Worm (Caenorhabditis elegans) whole organism, L1 larva: ENCODE data around the gene col-168.

Experiments used
- C34B4.2 ChIP-seq: sonication (generic microtip); optimal IDR thresholded peaks from 2 replicates; lab custom pipeline; 2017; ENCODE audit warnings: mild to moderate bottlenecking, missing genetic modification characterization, missing compliant biosample characterization
- aly-2 ChIP-seq: fragments of 150-350 bp; optimal IDR thresholded peaks from 2 replicates; lab custom pipeline; 2014; ENCODE audit warnings: missing biosample characterization, missing genetic modification characterization
- blmp-1 ChIP-seq: fragments of 150-350 bp; optimal IDR thresholded peaks from 2 replicates; lab custom pipeline; 2014; ENCODE audit warnings: missing biosample characterization, missing genetic modification characterization
- ceh-63 ChIP-seq: fragments of 200-800 bp; sonication (Bioruptor generic); optimal IDR thresholded peaks from 2 replicates; lab custom pipeline; 2018; ENCODE audit warnings: mild to moderate bottlenecking, missing genetic modification characterization, missing compliant biosample characterization
- ceh-8 ChIP-seq: fragments of 200-800 bp; sonication (Bioruptor generic); optimal IDR thresholded peaks from 2 replicates; lab custom pipeline; 2018; ENCODE audit warnings: mild to moderate bottlenecking, missing genetic modification characterization, moderate library complexity, missing compliant biosample characterization
- ceh-90 ChIP-seq: sonication (generic microtip); optimal IDR thresholded peaks from 2 replicates; lab custom pipeline; 2016; ENCODE audit warnings: missing genetic modification characterization, missing compliant biosample characterization
- dpl-1 ChIP-seq, 3 experiments: fragments of 150-350 bp in 2 of 3; sonication (generic microtip) in 1 of 3; optimal IDR thresholded peaks; 2 replicates each; lab custom pipeline; 2014 to 2017; ENCODE audit warnings: missing biosample characterization in 3 of 3, missing genetic modification characterization in 3 of 3, missing genetic modification reagents in 3 of 3
- dsc-1 ChIP-seq: sonication (generic microtip); optimal IDR thresholded peaks from 2 replicates; lab custom pipeline; 2016; ENCODE audit warnings: mild to moderate bottlenecking, missing genetic modification characterization, missing compliant biosample characterization
- efl-1 ChIP-seq, 4 experiments: fragments of 150-350 bp; optimal IDR thresholded peaks in 3 of 4; peaks in 1 of 4; 1 replicate in 1 of 4; 2 replicates in 3 of 4; lab custom pipeline; 2014; ENCODE audit warnings: missing biosample characterization in 2 of 4, missing genetic modification characterization in 2 of 4, missing genetic modification reagents in 2 of 4
- efl-3 ChIP-seq: fragments of 200-800 bp; sonication (Bioruptor generic); optimal IDR thresholded peaks from 2 replicates; lab custom pipeline; 2018; ENCODE audit warnings: mild to moderate bottlenecking, missing genetic modification characterization, missing compliant biosample characterization
- fkh-10 ChIP-seq: sonication (generic microtip); optimal IDR thresholded peaks from 2 replicates; lab custom pipeline; 2017; ENCODE audit warnings: missing biosample characterization, missing genetic modification reagents, missing genetic modification characterization
- fkh-4 ChIP-seq: sonication (generic microtip); optimal IDR thresholded peaks from 2 replicates; lab custom pipeline; 2016; ENCODE audit warnings: missing compliant biosample characterization, missing genetic modification characterization, borderline replicate concordance
- fos-1 ChIP-seq: fragments of 150-350 bp; optimal IDR thresholded peaks from 2 replicates; lab custom pipeline; 2014; ENCODE audit warnings: missing biosample characterization, missing genetic modification characterization
- hlh-4 ChIP-seq: sonication (generic microtip); optimal IDR thresholded peaks from 2 replicates; lab custom pipeline; 2016; ENCODE audit warnings: mild to moderate bottlenecking, missing genetic modification characterization, missing compliant biosample characterization
- hpl-2 ChIP-seq: fragments of 150-350 bp; optimal IDR thresholded peaks from 2 replicates; lab custom pipeline; 2014; ENCODE audit warnings: missing biosample characterization, missing genetic modification reagents, missing genetic modification characterization
- jun-1 ChIP-seq: fragments of 150-350 bp; optimal IDR thresholded peaks from 2 replicates; lab custom pipeline; 2014; ENCODE audit warnings: missing biosample characterization, missing genetic modification reagents, missing genetic modification characterization
- lin-14 ChIP-seq: fragments of 200-800 bp; sonication (Bioruptor generic); optimal IDR thresholded peaks from 2 replicates; lab custom pipeline; 2018; ENCODE audit warnings: mild to moderate bottlenecking, missing genetic modification characterization, moderate library complexity, missing compliant biosample characterization
- lin-39 ChIP-seq: fragments of 150-350 bp; optimal IDR thresholded peaks from 2 replicates; lab custom pipeline; 2014; ENCODE audit warnings: missing biosample characterization, missing genetic modification reagents, missing genetic modification characterization
- lsy-2 ChIP-seq, 2 experiments: fragments of 150-350 bp; optimal IDR thresholded peaks; 2 replicates each; lab custom pipeline; 2014; ENCODE audit warnings: missing biosample characterization in 2 of 2, missing genetic modification characterization in 2 of 2
- mdl-1 ChIP-seq, 2 experiments: fragments of 150-350 bp; optimal IDR thresholded peaks; 2 replicates each; lab custom pipeline; 2014 to 2017; ENCODE audit warnings: missing biosample characterization in 2 of 2, missing genetic modification characterization in 2 of 2, inconsistent platforms in 1 of 2
- mef-2 ChIP-seq: fragments of 150-350 bp; optimal IDR thresholded peaks from 2 replicates; lab custom pipeline; 2014; ENCODE audit warnings: missing biosample characterization, missing genetic modification characterization
- mep-1 ChIP-seq: fragments of 150-350 bp; optimal IDR thresholded peaks from 2 replicates; lab custom pipeline; 2014; ENCODE audit warnings: missing biosample characterization, missing genetic modification characterization
- nhr-11 ChIP-seq: fragments of 150-350 bp; optimal IDR thresholded peaks from 2 replicates; lab custom pipeline; 2014; ENCODE audit warnings: missing biosample characterization, missing genetic modification characterization
- nhr-237 ChIP-seq: fragments of 150-350 bp; optimal IDR thresholded peaks from 2 replicates; lab custom pipeline; 2014; ENCODE audit warnings: missing biosample characterization, missing genetic modification characterization
- nhr-47 ChIP-seq: sonication (generic microtip); optimal IDR thresholded peaks from 2 replicates; lab custom pipeline; 2016; ENCODE audit warnings: mild to moderate bottlenecking, missing genetic modification characterization, moderate library complexity, missing compliant biosample characterization
- nhr-76 ChIP-seq: sonication (generic microtip); optimal IDR thresholded peaks from 2 replicates; lab custom pipeline; 2017; ENCODE audit warnings: missing biosample characterization, missing genetic modification characterization
- nhr-77 ChIP-seq: fragments of 150-350 bp; optimal IDR thresholded peaks from 2 replicates; lab custom pipeline; 2014; ENCODE audit warnings: missing biosample characterization, missing genetic modification characterization
- nhr-84 ChIP-seq: sonication (generic microtip); optimal IDR thresholded peaks from 2 replicates; lab custom pipeline; 2017; ENCODE audit warnings: missing biosample characterization, missing genetic modification characterization
- nhr-85 ChIP-seq: sonication (generic microtip); peaks from one replicate; lab custom pipeline; 2016; ENCODE audit warnings: missing genetic modification characterization, inconsistent platforms, missing compliant biosample characterization
- nhr-90 ChIP-seq: sonication (generic microtip); optimal IDR thresholded peaks from 2 replicates; lab custom pipeline; 2016; ENCODE audit warnings: mild to moderate bottlenecking, missing genetic modification characterization, missing compliant biosample characterization; ENCODE audit not compliant: poor library complexity
- pax-3 ChIP-seq: fragments of 200-800 bp; sonication (Bioruptor generic); optimal IDR thresholded peaks from 2 replicates; lab custom pipeline; 2018; ENCODE audit warnings: mild to moderate bottlenecking, missing genetic modification characterization, moderate library complexity, missing compliant biosample characterization
- snpc-4 ChIP-seq: fragments of 150-350 bp; optimal IDR thresholded peaks from 2 replicates; lab custom pipeline; 2014; ENCODE audit warnings: missing biosample characterization, missing genetic modification characterization
- snu-23 ChIP-seq: sonication (generic microtip); optimal IDR thresholded peaks from 2 replicates; lab custom pipeline; 2016; ENCODE audit warnings: missing genetic modification characterization, missing compliant biosample characterization
- sox-4 ChIP-seq: sonication (generic microtip); optimal IDR thresholded peaks from 2 replicates; lab custom pipeline; 2016; ENCODE audit warnings: missing genetic modification characterization, missing compliant biosample characterization
- sptf-1 ChIP-seq: fragments of 150-350 bp; optimal IDR thresholded peaks from 2 replicates; lab custom pipeline; 2014; ENCODE audit warnings: missing biosample characterization, missing genetic modification characterization
- sup-37 ChIP-seq: fragments of 200-800 bp; sonication (Bioruptor generic); optimal IDR thresholded peaks from 2 replicates; lab custom pipeline; 2018; ENCODE audit warnings: mild to moderate bottlenecking, missing genetic modification characterization, missing compliant biosample characterization
- swsn-7 ChIP-seq: sonication (generic microtip); optimal IDR thresholded peaks from 2 replicates; lab custom pipeline; 2016; ENCODE audit warnings: missing genetic modification characterization, missing compliant biosample characterization
- tlp-1 ChIP-seq: fragments of 150-350 bp; optimal IDR thresholded peaks from 2 replicates; lab custom pipeline; 2014; ENCODE audit warnings: missing biosample characterization, missing genetic modification characterization
- unc-130 ChIP-seq: fragments of 150-350 bp; optimal IDR thresholded peaks from 2 replicates; lab custom pipeline; 2017; ENCODE audit warnings: missing biosample characterization, missing genetic modification characterization, inconsistent platforms
- xbp-1 ChIP-seq: sonication (generic microtip); optimal IDR thresholded peaks from 2 replicates; lab custom pipeline; 2016; ENCODE audit warnings: missing genetic modification characterization, missing compliant biosample characterization
- zag-1 ChIP-seq: fragments of 150-350 bp; optimal IDR thresholded peaks from 2 replicates; lab custom pipeline; 2014; ENCODE audit warnings: missing biosample characterization, missing genetic modification characterization
- ztf-11 ChIP-seq, 2 experiments: sonication (generic microtip); optimal IDR thresholded peaks; 2 replicates each; lab custom pipeline; 2016 to 2017; ENCODE audit warnings: missing genetic modification characterization in 2 of 2, missing biosample characterization in 1 of 2, missing compliant biosample characterization in 1 of 2
- ztf-4 ChIP-seq: fragments of 150-350 bp; optimal IDR thresholded peaks from 2 replicates; lab custom pipeline; 2014; ENCODE audit warnings: missing biosample characterization, missing genetic modification characterization

col-168 gene

DNA sequence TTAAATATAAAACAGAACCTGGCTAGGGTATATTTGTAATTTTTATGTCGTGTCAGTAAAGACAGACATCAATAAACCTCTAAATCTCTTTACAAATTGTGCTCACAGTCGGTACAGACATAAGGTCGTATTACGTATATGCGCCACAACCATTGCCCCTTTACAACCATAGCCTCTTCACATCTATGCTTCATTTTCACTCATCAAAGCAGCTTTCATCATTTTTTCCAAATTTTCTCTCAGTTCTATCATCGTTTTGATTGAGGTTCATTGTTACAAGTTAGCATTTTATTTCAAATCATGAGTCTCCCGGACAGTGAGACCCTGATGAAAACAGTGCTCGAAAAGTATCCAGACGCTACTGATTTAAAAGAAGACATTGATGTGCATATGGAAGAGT, 38.0 kb downstream of the col-168 start, which contains the start of gene C03B1.4:
TSS of gene C03B1.4 (plus strand) at position 301 of the 400 bp plus-strand sequence.
- TF ChIP-seq swsn-7 (tag; lab: Kevin White, UChicago) (no peak), efl-1 (optimal IDR thresholded peaks at IDR 0.05; lab: Kevin White, UChicago) (no peak), efl-1 (GFP tag; optimal IDR thresholded peaks at IDR 0.05 in 1 of 2; lab: Kevin White, UChicago) (peak in 1 of 2 experiments; percentile 29)

DNA sequence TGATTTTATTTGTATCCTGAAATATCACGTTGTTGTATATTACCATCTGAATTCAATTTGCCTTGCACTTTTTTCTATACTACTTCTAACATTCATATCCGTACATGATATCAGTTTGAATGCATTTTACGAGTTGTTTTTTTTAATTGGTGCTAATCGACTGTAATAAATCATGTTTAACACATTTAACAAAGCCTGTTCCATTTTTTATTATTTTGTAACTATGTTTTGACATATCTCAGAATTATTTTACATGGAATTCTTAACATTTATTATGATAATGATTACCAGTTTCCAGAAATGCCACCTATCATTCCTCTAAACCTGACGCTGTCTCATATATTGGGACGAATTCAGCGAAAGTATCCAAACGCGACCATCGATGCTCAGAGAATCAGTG, 39.5 kb downstream of the col-168 start, which contains the start of gene C03B1.3:
TSS of gene C03B1.3 (plus strand) at position 301 of the 400 bp plus-strand sequence.
- TF ChIP-seq C34B4.2 (tag; lab: Kevin White, UChicago) = no peak
- TF ChIP-seq sup-37 (GFP tag; lab: Kevin White, UChicago) = no peak
- TF ChIP-seq ceh-63 (GFP tag; lab: Kevin White, UChicago) = no peak
- TF ChIP-seq snpc-4 = no peak
- TF ChIP-seq ceh-90 (tag; lab: Kevin White, UChicago) = no peak
- no peak for TF ChIP-seq nhr-77
- no peak for TF ChIP-seq blmp-1 (tag; lab: Kevin White, UChicago)
- TF ChIP-seq nhr-85 (tag; lab: Kevin White, UChicago) = no peak
- no peak for TF ChIP-seq efl-3
- no peak for TF ChIP-seq nhr-76 (tag; lab: Kevin White, UChicago)
- no peak for TF ChIP-seq lsy-2 (tag; optimal IDR thresholded peaks at IDR 0.05; lab: Kevin White, UChicago)

DNA sequence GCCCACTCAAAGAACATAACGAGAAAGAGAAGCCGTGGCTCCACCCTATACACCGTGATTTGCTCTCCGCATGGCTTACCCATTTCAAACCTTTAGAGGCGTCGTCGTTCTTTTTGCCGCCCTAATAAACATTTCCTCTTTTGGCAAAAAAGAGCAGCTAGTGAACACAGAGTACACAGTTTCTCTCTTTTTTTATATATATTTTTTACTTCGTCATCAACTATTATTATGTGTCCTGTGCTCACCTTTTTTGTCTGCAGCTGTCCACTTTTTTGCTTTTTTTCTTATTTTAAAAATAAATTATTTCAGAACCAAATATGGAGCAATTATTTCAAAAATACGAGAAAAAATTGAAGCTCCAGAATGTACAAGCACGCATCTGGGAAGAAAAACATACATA, 43.5 kb downstream of the col-168 start, which contains the start of gene C03B1.2:
TSS of gene C03B1.2 (plus strand) at position 301 of the 400 bp plus-strand sequence.
- TF ChIP-seq pax-3 (no peak), ceh-8 (no peak), snpc-4 (no peak), blmp-1 (tag; lab: Kevin White, UChicago) (no peak), ztf-4 (tag; lab: Kevin White, UChicago) (no peak), efl-1 (optimal IDR thresholded peaks at IDR 0.05; lab: Kevin White, UChicago) (no peak), efl-1 (GFP tag; optimal IDR thresholded peaks at IDR 0.05 in 1 of 2; lab: Kevin White, UChicago) (no peak), hlh-4 (no peak), hpl-2 (GFP tag; lab: Kevin White, UChicago) (no peak), nhr-90 (tag; lab: Kevin White, UChicago) (no peak), C34B4.2 (tag; lab: Kevin White, UChicago) (no peak), fkh-4 (tag; lab: Kevin White, UChicago) (no peak), aly-2 (tag; lab: Kevin White, UChicago) (no peak), tlp-1 (tag; lab: Kevin White, UChicago) (no peak), xbp-1 (tag; lab: Kevin White, UChicago) (no peak), fkh-10 (GFP tag; lab: Kevin White, UChicago) (no peak), jun-1 (tag; lab: Kevin White, UChicago) (no peak), dsc-1 (tag; lab: Kevin White, UChicago) (no peak), snu-23 (GFP tag; lab: Kevin White, UChicago) (no peak), swsn-7 (tag; lab: Kevin White, UChicago) (no peak)

DNA sequence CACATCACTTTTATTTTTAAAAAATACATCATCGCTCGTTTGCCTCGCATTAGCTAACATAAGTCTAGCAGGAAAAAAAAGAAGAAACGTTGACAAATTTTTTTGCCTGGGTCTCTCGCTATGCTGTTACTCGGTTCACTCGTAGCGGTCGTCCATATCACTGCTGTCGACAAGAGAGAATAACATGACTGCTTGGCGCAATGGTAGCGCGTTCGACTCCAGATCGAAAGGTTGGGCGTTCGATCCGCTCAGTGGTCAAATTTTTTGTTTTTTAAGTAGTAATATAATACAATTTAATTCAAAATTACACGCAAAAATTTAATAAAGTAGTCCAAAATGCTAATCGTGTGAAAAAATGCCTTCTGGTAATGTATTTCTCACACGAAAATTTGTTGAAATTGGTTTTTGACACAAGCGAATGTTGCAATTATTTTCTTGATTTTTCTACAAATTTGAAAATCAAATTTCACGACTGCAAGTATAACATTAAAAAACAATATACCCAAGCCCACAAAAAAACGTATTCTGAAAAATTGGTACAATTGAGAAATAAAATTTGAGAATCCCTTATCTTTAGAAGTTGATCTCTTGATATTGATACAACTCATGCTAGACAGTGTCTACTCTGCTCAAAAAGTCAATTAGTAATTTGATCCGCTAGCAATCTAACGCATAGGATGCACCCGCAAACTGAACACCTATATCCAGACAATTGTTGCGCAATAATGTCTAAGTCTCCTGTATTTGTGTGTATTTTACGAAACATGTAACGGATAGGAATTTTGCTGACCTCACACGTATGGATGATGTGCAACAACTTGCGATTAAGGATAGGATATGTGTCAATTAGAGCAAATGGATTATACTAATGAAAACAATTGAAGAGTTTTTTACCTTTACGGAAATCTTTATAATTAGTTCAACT, 45.3 kb downstream of the col-168 start:
- TF ChIP-seq nhr-84 (tag; lab: Kevin White, UChicago) = no peak
- no peak for TF ChIP-seq nhr-237
- no peak for TF ChIP-seq mef-2
- TF ChIP-seq sup-37 (GFP tag; lab: Kevin White, UChicago) = no peak
- TF ChIP-seq mep-1 = peak; percentile 46
- peak; percentile 21 for TF ChIP-seq sox-4 (tag; lab: Kevin White, UChicago)
- TF ChIP-seq sptf-1 = no peak
- no peak for TF ChIP-seq pax-3
- no peak for TF ChIP-seq nhr-11 (tag; lab: Kevin White, UChicago)
- no peak for TF ChIP-seq blmp-1 (tag; lab: Kevin White, UChicago)
- peak; percentile 45 for TF ChIP-seq nhr-85 (tag; lab: Kevin White, UChicago)
- TF ChIP-seq lin-14 (GFP tag; lab: Kevin White, UChicago) = peak; percentile 63
- peak in 1 of 3 experiments; percentile 1 for TF ChIP-seq dpl-1 (GFP tag; optimal IDR thresholded peaks at IDR 0.05; lab: Kevin White, UChicago)
- TF ChIP-seq nhr-47 (tag; lab: Kevin White, UChicago) = peak; percentile 77
- TF ChIP-seq snpc-4 = no peak
- TF ChIP-seq swsn-7 (tag; lab: Kevin White, UChicago) = peak; percentile 66
- TF ChIP-seq ztf-11 (tag; optimal IDR thresholded peaks at IDR 0.05; lab: Kevin White, UChicago) = no peak
- TF ChIP-seq zag-1 (tag; lab: Kevin White, UChicago) = no peak
- TF ChIP-seq lin-39 (tag; lab: Kevin White, UChicago) = no peak
- no peak for TF ChIP-seq fos-1 (tag; lab: Kevin White, UChicago)
- peak; percentile 41 for TF ChIP-seq unc-130 (tag; lab: Kevin White, UChicago)
- peak in 1 of 2 experiments; percentile 65 for TF ChIP-seq mdl-1 (tag; optimal IDR thresholded peaks at IDR 0.05; lab: Kevin White, UChicago)
- peak; percentile 28 for TF ChIP-seq fkh-10 (GFP tag; lab: Kevin White, UChicago)
- TF ChIP-seq nhr-77 = peak; percentile 41
